Worm (Caenorhabditis elegans) whole organism, dauer: ENCODE results near the gene cav-1.

Experiments
- unc-62 ChIP-seq: sonication (generic microtip); optimal IDR thresholded peaks from 2 replicates; lab custom pipeline; 2017; ENCODE audit warnings: missing biosample characterization, missing genetic modification reagents, missing genetic modification characterization

The cav-1 gene

ce11 chrIV:9797304-9798003, 25.1 kb downstream of the cav-1 start, which contains the start of gene T13F2.2:
Gene T13F2.2, minus strand, starts transcription at chrIV:9797354.
- no peak for TF ChIP-seq unc-62 (GFP tag; lab: Kevin White, UChicago)

- TF ChIP-seq unc-62 (GFP tag; lab: Kevin White, UChicago), result no peak
These were observed 26.0 kb downstream of the cav-1 start for ce11 chrIV:9798307-9798706.

ce11 chrIV:9799129-9799528, 26.8 kb downstream of the cav-1 start, which contains the start of gene fat-4:
Gene fat-4, plus strand, starts transcription at chrIV:9799429.
- no peak for TF ChIP-seq unc-62 (GFP tag; lab: Kevin White, UChicago)

- no peak for TF ChIP-seq unc-62 (GFP tag; lab: Kevin White, UChicago)
These were observed 27.4 kb downstream of the cav-1 start for ce11 chrIV:9799664-9800063.

- TF ChIP-seq unc-62 (GFP tag; lab: Kevin White, UChicago), result no peak
These were observed 29.1 kb downstream of the cav-1 start for ce11 chrIV:9801418-9801817.

- no peak for TF ChIP-seq unc-62 (GFP tag; lab: Kevin White, UChicago)
These were observed 30.4 kb downstream of the cav-1 start, which contains the start of gene fat-3 for ce11 chrIV:9802711-9803110. Gene fat-3, plus strand, starts transcription at chrIV:9803023.

ce11 chrIV:9803544-9803943, 31.2 kb downstream of the cav-1 start:
- no peak for TF ChIP-seq unc-62 (GFP tag; lab: Kevin White, UChicago)

ce11 chrIV:9810633-9811032, 38.3 kb downstream of the cav-1 start, which contains the start of gene dct-15:
Gene dct-15, minus strand, starts transcription at chrIV:9810733.
- no peak for TF ChIP-seq unc-62 (GFP tag; lab: Kevin White, UChicago)

ce11 chrIV:9811487-9811886, 39.2 kb downstream of the cav-1 start:
- no peak for TF ChIP-seq unc-62 (GFP tag; lab: Kevin White, UChicago)

- no peak for TF ChIP-seq unc-62 (GFP tag; lab: Kevin White, UChicago)
These were observed 43.1 kb downstream of the cav-1 start, which contains the start of gene egl-20 for ce11 chrIV:9815432-9815831. Gene egl-20, minus strand, starts transcription at chrIV:9815532.

ce11 chrIV:9821621-9822020, 49.3 kb downstream of the cav-1 start, which contains the start of gene col-123:
Gene col-123, plus strand, starts transcription at chrIV:9821921.
- no peak for TF ChIP-seq unc-62 (GFP tag; lab: Kevin White, UChicago)

- no peak for TF ChIP-seq unc-62 (GFP tag; lab: Kevin White, UChicago)
These were observed 50.3 kb downstream of the cav-1 start for ce11 chrIV:9822585-9822984.
